Worm (Caenorhabditis elegans): ENCODE results near the gene T08G5.15.
"Not testable (repeated sequence)": the region's sequence is repeated elsewhere in the genome, so short reads cannot be mapped to it uniquely, and the experiment has no call there.

ce11 chrV:14038328-14039084 lies 15.5 kb upstream of the T08G5.15 start, which contains the start of gene vps-39:
- not testable (repeated sequence) for TF ChIP-seq akir-1 (GFP tag; optimal IDR thresholded peaks at IDR 0.05); unc-62 (GFP tag; optimal IDR thresholded peaks at IDR 0.05); ceh-58 (GFP tag; IDR thresholded peaks at IDR 0.05); hrde-1 (tag; optimal IDR thresholded peaks at IDR 0.05; ENCODE audit: borderline replicate concordance); F57A8.1 (GFP tag; optimal IDR thresholded peaks at IDR 0.05); rpc-1 (tag; optimal IDR thresholded peaks at IDR 0.05); pha-4 (tag; optimal IDR thresholded peaks at IDR 0.05); dpl-1 (GFP tag; optimal IDR thresholded peaks at IDR 0.05)
- TF ChIP-seq bed-2 (GFP tag; IDR thresholded peaks at IDR 0.05): peak; percentile 87
- peak; percentile 23 for TF ChIP-seq rpc-1 (optimal IDR thresholded peaks at IDR 0.05)
- TF ChIP-seq sea-2 (GFP tag; IDR thresholded peaks at IDR 0.05): peak; percentile 87; the same call in 1 of the 2 replicates
